Fruit fly (Drosophila melanogaster): ENCODE data around the gene Sdic1.

DNA sequence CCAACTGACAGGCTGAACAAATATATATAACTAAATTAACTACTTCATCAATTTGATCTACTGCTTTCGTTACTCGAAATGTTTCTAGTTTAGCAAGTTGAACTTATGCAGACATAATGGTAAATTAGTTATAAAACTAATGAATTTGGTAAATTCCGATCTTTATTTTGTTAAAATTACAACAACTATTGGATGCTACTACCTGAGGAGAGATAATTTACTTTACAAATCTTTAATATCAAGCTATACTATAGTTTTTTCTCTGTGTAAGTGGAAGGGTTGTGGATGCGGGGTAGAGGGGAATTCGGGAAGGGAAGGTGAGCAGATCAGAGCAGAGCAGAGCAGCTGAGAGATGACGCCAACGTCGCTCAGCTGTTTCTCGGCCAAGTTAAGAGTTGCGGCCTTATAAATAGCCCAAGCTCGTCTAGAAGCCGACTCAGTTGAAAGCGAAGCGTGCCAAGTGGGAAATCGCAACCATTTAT lies 30.7 kb downstream of the Sdic1 start, which contains the start of gene aspr:
- TF ChIP-seq CG14711 (tag; optimal IDR thresholded peaks at IDR 0.05), result no peak
- no peak for TF ChIP-seq bab1 (GFP tag; optimal IDR thresholded peaks at IDR 0.05)
- TF ChIP-seq kay (GFP tag; ENCODE audit: borderline replicate concordance), result no peak
- no peak for TF ChIP-seq Crg-1 (GFP tag; optimal IDR thresholded peaks at IDR 0.05)
